Worm (Caenorhabditis elegans) whole organism, L1 larva: ENCODE measurements around the gene srx-4.

Experiments
- egl-27 ChIP-seq, 2 experiments: fragments of 150-350 bp in 1 of 2; sonication (generic microtip); optimal IDR thresholded peaks; 3 replicates each; lab custom pipeline; 2017 to 2018; ENCODE audit warnings: missing biosample characterization in 2 of 2, missing genetic modification characterization in 2 of 2, missing genetic modification reagents in 2 of 2
- fkh-10 ChIP-seq: sonication (generic microtip); optimal IDR thresholded peaks from 2 replicates; lab custom pipeline; 2017; ENCODE audit warnings: missing biosample characterization, missing genetic modification reagents, missing genetic modification characterization
- mdl-1 ChIP-seq, 2 experiments: fragments of 150-350 bp; optimal IDR thresholded peaks; 2 replicates each; lab custom pipeline; 2014 to 2017; ENCODE audit warnings: missing biosample characterization in 2 of 2, missing genetic modification characterization in 2 of 2, inconsistent platforms in 1 of 2

- TF ChIP-seq fkh-10 (GFP tag; lab: Kevin White, UChicago) (no peak), mdl-1 (tag; optimal IDR thresholded peaks at IDR 0.05; lab: Kevin White, UChicago) (no peak), egl-27 (tag; optimal IDR thresholded peaks at IDR 0.05; lab: Kevin White, UChicago) (no peak)
Measured at ce11 chrV:699051-699450, 6.5 kb upstream of the srx-4 start.
